Fruit fly (Drosophila melanogaster) whole organism, embryonic: Measurements from ENCODE around the gene CG32040.

Experiments
- Antp ChIP-seq: fragments of 200-800 bp; sonication (Bioruptor generic); optimal IDR thresholded peaks from 3 replicates; lab custom pipeline; 2016; ENCODE audit warnings: missing biosample characterization, missing genetic modification characterization
- Atf3 ChIP-seq: fragments of 200-800 bp; sonication (Bioruptor generic); optimal IDR thresholded peaks from 3 replicates; lab custom pipeline; 2016; ENCODE audit warnings: missing biosample characterization, missing genetic modification characterization
- Awh ChIP-seq: fragments of 200-800 bp; sonication (Bioruptor generic); IDR thresholded peaks from 2 replicates; pipeline ENCODE4, ENCODE4 v1.3.6; 2022; ENCODE audit warnings: missing biosample characterization, missing genetic modification characterization
- Bgb ChIP-seq: fragments of 200-800 bp; sonication (Bioruptor generic); IDR thresholded peaks from 2 replicates; pipeline ENCODE4 v1.3.6; 2022; ENCODE audit warnings: missing biosample characterization, missing genetic modification characterization; ENCODE audit not compliant: partially characterized antibody
- CG10366 ChIP-seq: fragments of 200-800 bp; sonication (Bioruptor generic); IDR thresholded peaks from 2 replicates; pipeline ENCODE4 v1.3.6; 2022; ENCODE audit warnings: missing biosample characterization, missing genetic modification characterization
- CG10431 ChIP-seq: fragments of 200-800 bp; sonication (Bioruptor generic); optimal IDR thresholded peaks from 3 replicates; lab custom pipeline; 2018; ENCODE audit warnings: missing biosample characterization, mild to moderate bottlenecking, missing genetic modification characterization
- CG11504 ChIP-seq: fragments of 200-800 bp; sonication (Bioruptor generic); optimal IDR thresholded peaks from 3 replicates; lab custom pipeline; 2019; ENCODE audit warnings: missing biosample characterization, mild to moderate bottlenecking, missing genetic modification characterization, moderate library complexity
- CG15073 ChIP-seq: fragments of 200-800 bp; sonication (Bioruptor generic); optimal IDR thresholded peaks from 2 replicates; lab custom pipeline; 2016; ENCODE audit warnings: missing biosample characterization, missing genetic modification characterization
- CG1602 ChIP-seq: fragments of 200-800 bp; sonication (Bioruptor generic); optimal IDR thresholded peaks from 3 replicates; lab custom pipeline; 2016; ENCODE audit warnings: missing biosample characterization, missing genetic modification characterization
- CG16813 ChIP-seq: fragments of 200-800 bp; sonication (Bioruptor generic); IDR thresholded peaks from 3 replicates; pipeline ENCODE4 v1.3.6; 2022; ENCODE audit warnings: missing biosample characterization, missing genetic modification characterization; ENCODE audit not compliant: partially characterized antibody
- CG16815 ChIP-seq: fragments of 200-800 bp; sonication (Bioruptor generic); optimal IDR thresholded peaks from 3 replicates; lab custom pipeline; 2017; ENCODE audit warnings: missing biosample characterization, mild to moderate bottlenecking, missing genetic modification characterization
- CG17361 ChIP-seq: fragments of 200-800 bp; sonication (Bioruptor generic); IDR thresholded peaks from 3 replicates; pipeline ENCODE4 v1.3.6; 2022; ENCODE audit warnings: missing biosample characterization, missing genetic modification characterization
- CG17802 ChIP-seq: fragments of 200-800 bp; sonication (Bioruptor generic); optimal IDR thresholded peaks from 2 replicates; lab custom pipeline; 2018; ENCODE audit warnings: missing biosample characterization, mild to moderate bottlenecking, missing genetic modification characterization, moderate library complexity
- CG18599 ChIP-seq: fragments of 200-800 bp; sonication (Bioruptor generic); optimal IDR thresholded peaks from 3 replicates; lab custom pipeline; 2017; ENCODE audit warnings: missing biosample characterization, missing genetic modification characterization, mild to moderate bottlenecking, moderate library complexity, missing genetic modification reagents
- CG2120 ChIP-seq: fragments of 200-800 bp; sonication (Bioruptor generic); optimal IDR thresholded peaks from 3 replicates; lab custom pipeline; 2016; ENCODE audit warnings: missing biosample characterization, missing genetic modification characterization
- CG30431 ChIP-seq: fragments of 200-800 bp; sonication (Bioruptor generic); optimal IDR thresholded peaks from 2 replicates; lab custom pipeline; 2017; ENCODE audit warnings: missing biosample characterization, missing genetic modification characterization
- CG31224 ChIP-seq: fragments of 200-800 bp; sonication (Bioruptor generic); IDR thresholded peaks from 2 replicates; pipeline ENCODE4 v1.3.6; 2022; ENCODE audit warnings: missing biosample characterization, missing genetic modification characterization
- CG32532 ChIP-seq: fragments of 200-800 bp; sonication (Bioruptor generic); IDR thresholded peaks from 2 replicates; pipeline ENCODE4 v1.3.6; 2022; ENCODE audit warnings: missing biosample characterization, missing genetic modification characterization
- CG32767 ChIP-seq: fragments of 200-800 bp; sonication (Bioruptor generic); IDR thresholded peaks from 2 replicates; pipeline ENCODE4 v1.3.6; 2022; ENCODE audit warnings: missing biosample characterization, missing genetic modification characterization
- CG4282 ChIP-seq: fragments of 200-800 bp; sonication (Bioruptor generic); optimal IDR thresholded peaks from 2 replicates; lab custom pipeline; 2016; ENCODE audit warnings: missing biosample characterization, missing genetic modification characterization
- CG4360 ChIP-seq: fragments of 200-800 bp; sonication (Bioruptor generic); IDR thresholded peaks from 2 replicates; pipeline ENCODE4 v1.3.6; 2022; ENCODE audit warnings: missing biosample characterization, missing genetic modification characterization
- CG4404 ChIP-seq: fragments of 200-800 bp; sonication (Bioruptor generic); IDR thresholded peaks from 2 replicates; pipeline ENCODE4 v1.3.6; 2022; ENCODE audit warnings: missing biosample characterization, missing genetic modification characterization
- CG7745 ChIP-seq: fragments of 200-800 bp; sonication (Bioruptor generic); optimal IDR thresholded peaks from 2 replicates; lab custom pipeline; 2018; ENCODE audit warnings: missing biosample characterization, mild to moderate bottlenecking, missing genetic modification characterization, moderate library complexity
- CG7839 ChIP-seq: fragments of 200-800 bp; sonication (Bioruptor generic); optimal IDR thresholded peaks from 3 replicates; lab custom pipeline; 2018; ENCODE audit warnings: missing biosample characterization, mild to moderate bottlenecking, missing genetic modification characterization, moderate library complexity
- CG8089 ChIP-seq: fragments of 200-800 bp; sonication (Bioruptor generic); optimal IDR thresholded peaks from 3 replicates; lab custom pipeline; 2016; ENCODE audit warnings: missing biosample characterization, missing genetic modification characterization
- Ets97D ChIP-seq: fragments of 200-800 bp; sonication (Bioruptor generic); optimal IDR thresholded peaks from 3 replicates; lab custom pipeline; 2016; ENCODE audit warnings: missing biosample characterization, missing genetic modification characterization
- Fer1 ChIP-seq: fragments of 200-800 bp; sonication (Bioruptor generic); optimal IDR thresholded peaks from 2 replicates; lab custom pipeline; 2017; ENCODE audit warnings: missing biosample characterization, mild to moderate bottlenecking, missing genetic modification characterization
- Hand ChIP-seq: fragments of 200-800 bp; sonication (Bioruptor generic); optimal IDR thresholded peaks from 2 replicates; lab custom pipeline; 2017; ENCODE audit warnings: mild to moderate bottlenecking, missing biosample characterization, missing genetic modification reagents, missing genetic modification characterization
- HmgD ChIP-seq: fragments of 200-800 bp; sonication (Bioruptor generic); optimal IDR thresholded peaks from 3 replicates; lab custom pipeline; 2016; ENCODE audit warnings: missing biosample characterization, missing genetic modification characterization
- MESR4 ChIP-seq: fragments of 200-800 bp; sonication (Bioruptor generic); optimal IDR thresholded peaks from 2 replicates; lab custom pipeline; 2018; ENCODE audit warnings: missing biosample characterization, mild to moderate bottlenecking, missing genetic modification characterization, moderate library complexity
- Oaz ChIP-seq: fragments of 200-800 bp; sonication (Bioruptor generic); IDR thresholded peaks from 2 replicates; pipeline ENCODE4 v1.3.6; 2022; ENCODE audit warnings: missing biosample characterization, missing genetic modification characterization
- abd-A ChIP-seq: fragments of 200-800 bp; sonication (Bioruptor generic); optimal IDR thresholded peaks from 3 replicates; lab custom pipeline; 2019; ENCODE audit warnings: missing biosample characterization, mild to moderate bottlenecking, missing genetic modification characterization, moderate library complexity
- ap ChIP-seq: fragments of 200-800 bp; sonication (Bioruptor generic); IDR thresholded peaks from 2 replicates; pipeline ENCODE4 v1.3.6; 2022; ENCODE audit warnings: missing biosample characterization, missing genetic modification characterization
- bab2 ChIP-seq: fragments of 200-800 bp; sonication (Bioruptor generic); optimal IDR thresholded peaks from 2 replicates; lab custom pipeline; 2016; ENCODE audit warnings: missing biosample characterization, missing genetic modification characterization
- btn ChIP-seq: fragments of 200-800 bp; sonication (Bioruptor generic); optimal IDR thresholded peaks from 2 replicates; lab custom pipeline; 2016; ENCODE audit warnings: missing biosample characterization, missing genetic modification characterization
- cad ChIP-seq: fragments of >200 bp; optimal IDR thresholded peaks from 2 replicates; lab custom pipeline; 2017; ENCODE audit warnings: missing biosample characterization, missing genetic modification characterization
- cg ChIP-seq: fragments of 200-800 bp; sonication (Bioruptor generic); optimal IDR thresholded peaks from 3 replicates; lab custom pipeline; 2019; ENCODE audit warnings: missing biosample characterization, mild to moderate bottlenecking, missing genetic modification characterization, moderate library complexity
- croc ChIP-seq: fragments of 200-800 bp; sonication (Bioruptor generic); conservative IDR thresholded peaks from 3 replicates; pipeline ENCODE4 v1.3.6; 2022; ENCODE audit warnings: missing biosample characterization, missing genetic modification characterization
- dpn ChIP-seq, 2 experiments: fragments of 200-800 bp; sonication (Bioruptor generic); optimal IDR thresholded peaks; 3 replicates each; lab custom pipeline; 2016; ENCODE audit warnings: missing biosample characterization in 2 of 2, missing genetic modification characterization in 2 of 2
- eve ChIP-seq, 2 experiments: fragments of >200 bp; optimal IDR thresholded peaks; 2 replicates each; lab custom pipeline; 2017; ENCODE audit warnings: missing biosample characterization in 2 of 2, missing genetic modification characterization in 2 of 2
- gcm2 ChIP-seq: fragments of 200-800 bp; sonication (Bioruptor generic); optimal IDR thresholded peaks from 2 replicates; lab custom pipeline; 2016; ENCODE audit warnings: missing biosample characterization, missing genetic modification characterization
- ind ChIP-seq: fragments of 200-800 bp; sonication (Bioruptor generic); optimal IDR thresholded peaks from 3 replicates; lab custom pipeline; 2016; ENCODE audit warnings: missing biosample characterization, missing genetic modification characterization
- kay ChIP-seq: fragments of 200-800 bp; sonication (Bioruptor generic); optimal IDR thresholded peaks from 2 replicates; lab custom pipeline; 2016; ENCODE audit warnings: missing biosample characterization, missing genetic modification characterization
- ken ChIP-seq: fragments of 200-800 bp; sonication (Bioruptor generic); IDR thresholded peaks from 3 replicates; pipeline ENCODE4 v1.3.6; 2022; ENCODE audit warnings: missing biosample characterization, missing genetic modification characterization
- lab ChIP-seq: fragments of 200-800 bp; sonication (Bioruptor generic); optimal IDR thresholded peaks from 3 replicates; lab custom pipeline; 2017; ENCODE audit warnings: missing biosample characterization, missing genetic modification characterization, mild to moderate bottlenecking, moderate library complexity, missing genetic modification reagents
- mam ChIP-seq: fragments of 200-800 bp; sonication (Bioruptor generic); optimal IDR thresholded peaks from 3 replicates; lab custom pipeline; 2016; ENCODE audit warnings: missing biosample characterization, missing genetic modification characterization
- oc ChIP-seq: fragments of 200-800 bp; sonication (Bioruptor generic); optimal IDR thresholded peaks from 2 replicates; lab custom pipeline; 2018; ENCODE audit warnings: missing biosample characterization, mild to moderate bottlenecking, missing genetic modification characterization, moderate library complexity
- org-1 ChIP-seq: fragments of 200-800 bp; sonication (Bioruptor generic); optimal IDR thresholded peaks from 2 replicates; lab custom pipeline; 2017; ENCODE audit warnings: missing biosample characterization, missing genetic modification characterization
- pros ChIP-seq: fragments of 200-800 bp; sonication (Bioruptor generic); optimal IDR thresholded peaks from 3 replicates; lab custom pipeline; 2019; ENCODE audit warnings: missing biosample characterization, mild to moderate bottlenecking, missing genetic modification characterization, moderate library complexity
- sens ChIP-seq: fragments of 200-800 bp; sonication (Bioruptor generic); peaks from one replicate; lab custom pipeline; 2016; ENCODE audit warnings: missing biosample characterization, missing genetic modification characterization
- toy ChIP-seq: fragments of 200-800 bp; sonication (Bioruptor generic); IDR thresholded peaks from 2 replicates; pipeline ENCODE4 v1.3.6; 2022; ENCODE audit warnings: missing biosample characterization, missing genetic modification characterization

CG32040 gene

dm6 chr3L:9366850-9367430, 13.1 kb downstream of the CG32040 start, which contains the start of the genes Klp67A and CG4452 (continued):
- TF ChIP-seq CG2120 (peak; percentile 45), org-1 (GFP tag; lab: Kevin White, UChicago) (no peak), MESR4 (GFP tag; lab: Kevin White, UChicago) (no peak), Awh (GFP tag; lab: Robert Waterston, UW) (no peak), Ets97D (peak; percentile 67), mam (GFP tag; lab: Kevin White, UChicago) (peak; percentile 22), kay (peak; percentile 39), CG8089 (no peak), Bgb (peak; percentile 88), cg (GFP tag; lab: Kevin White, UChicago) (no peak), Oaz (GFP tag; lab: Robert Waterston, UW) (no peak), CG16813 (GFP tag; lab: Robert Waterston, UW) (peak; percentile 95), lab (no peak), CG18599 (GFP tag; lab: Kevin White, UChicago) (peak; percentile 45), CG17802 (no peak), Hand (no peak), btn (GFP tag; lab: Kevin White, UChicago) (no peak), Antp (GFP tag; lab: Kevin White, UChicago) (no peak), pros (GFP tag; lab: Kevin White, UChicago) (no peak), cad (GFP tag; lab: Kevin White, UChicago) (no peak), CG16815 (GFP tag; lab: Kevin White, UChicago) (no peak), ap (GFP tag; lab: Robert Waterston, UW) (no peak), croc (GFP tag; lab: Robert Waterston, UW) (no peak), eve (GFP tag; optimal IDR thresholded peaks at IDR 0.05; lab: Kevin White, UChicago) (no peak), toy (GFP tag; lab: Robert Waterston, UW) (no peak), Atf3 (no peak), CG17361 (GFP tag; lab: Robert Waterston, UW) (peak; percentile 78; the same call in 2 of the 3 replicates), sens (GFP tag; lab: Kevin White, UChicago) (peak; percentile 81), gcm2 (GFP tag; lab: Kevin White, UChicago) (no peak), Fer1 (GFP tag; lab: Kevin White, UChicago) (peak; percentile 16), CG15073 (GFP tag; lab: Kevin White, UChicago) (no peak), CG4360 (GFP tag; lab: Robert Waterston, UW) (no peak), CG4282 (GFP tag; lab: Kevin White, UChicago) (no peak), bab2 (GFP tag; lab: Kevin White, UChicago) (peak; percentile 20), CG4404 (GFP tag; lab: Robert Waterston, UW) (peak; percentile 30; the same call in 1 of the 2 replicates), CG10366 (GFP tag; lab: Robert Waterston, UW) (no peak), CG1602 (GFP tag; lab: Kevin White, UChicago) (peak; percentile 34), CG10431 (GFP tag; lab: Kevin White, UChicago) (no peak), CG11504 (tag; lab: Kevin White, UChicago) (no peak), CG7839 (tag; lab: Kevin White, UChicago) (peak; percentile 46), CG32767 (GFP tag; lab: Robert Waterston, UW) (no peak), HmgD (no peak), oc (tag; lab: Kevin White, UChicago) (no peak), ind (GFP tag; lab: Kevin White, UChicago) (peak; percentile 36), abd-A (tag; lab: Kevin White, UChicago) (no peak), dpn (GFP tag; optimal IDR thresholded peaks at IDR 0.05; lab: Kevin White, UChicago) (peak in 1 of 2 experiments; percentile 26), CG31224 (GFP tag; lab: Robert Waterston, UW) (no peak), ken (GFP tag; lab: Robert Waterston, UW) (0 out of 3 replicates have a peak, but pooled peaks have one; percentile 5), CG7745 (no peak), CG32532 (GFP tag; lab: Robert Waterston, UW) (peak; percentile 45; the same call in 1 of the 2 replicates), CG30431 (GFP tag; lab: Kevin White, UChicago) (no peak)
